Worm (Caenorhabditis elegans) whole organism, early embryonic: ENCODE data around the gene F58G1.7.

Source experiments
- ama-1 ChIP-seq: fragments of 150-350 bp; optimal IDR thresholded peaks from 2 replicates; lab custom pipeline; 2014
- ceh-36 ChIP-seq: sonication (generic microtip); optimal IDR thresholded peaks from 2 replicates; lab custom pipeline; 2016; ENCODE audit warnings: missing genetic modification characterization, inconsistent platforms, missing compliant biosample characterization
- flt-1 ChIP-seq: fragments of 200-800 bp; sonication (Bioruptor generic); IDR thresholded peaks from 2 replicates; pipeline ENCODE4 v1.3.6; 2022; ENCODE audit warnings: missing genetic modification characterization, missing compliant biosample characterization
- hmg-4 ChIP-seq: fragments of 200-800 bp; sonication (Bioruptor generic); optimal IDR thresholded peaks from 2 replicates; lab custom pipeline; 2018; ENCODE audit warnings: mild to moderate bottlenecking, missing genetic modification characterization, missing compliant biosample characterization
- hnd-1 ChIP-seq: sonication (generic microtip); optimal IDR thresholded peaks from 2 replicates; lab custom pipeline; 2016; ENCODE audit warnings: missing genetic modification characterization, missing compliant biosample characterization
- pes-1 ChIP-seq: fragments of 200-800 bp; sonication (Bioruptor generic); IDR thresholded peaks from 2 replicates; pipeline ENCODE4 v1.3.6; 2022; ENCODE audit warnings: missing genetic modification reagents, missing genetic modification characterization, missing compliant biosample characterization

DNA sequence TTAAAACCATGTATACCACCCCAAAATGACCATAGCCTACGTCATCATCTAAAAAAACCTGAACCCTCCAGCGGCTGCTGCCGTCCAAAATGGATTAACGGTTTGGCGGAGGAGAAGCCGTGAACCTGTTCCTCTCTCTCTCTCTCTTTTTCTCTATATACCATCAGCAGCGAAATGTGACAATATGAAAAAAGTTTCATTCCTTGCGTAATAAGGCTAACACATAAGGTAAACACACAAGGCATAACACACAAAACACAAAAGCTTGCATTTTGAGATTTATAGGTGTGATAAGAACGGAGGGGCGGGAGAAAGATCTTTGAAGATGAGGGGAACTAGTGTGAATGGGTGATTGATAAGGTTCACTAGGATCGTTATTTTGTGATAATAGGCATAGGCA is 13.2 kb upstream of the F58G1.7 start:
- TF ChIP-seq hmg-4 (no peak), ama-1 (no peak), ceh-36 (tag; lab: Kevin White, UChicago) (no peak), pes-1 (no peak), hnd-1 (no peak), flt-1 (GFP tag; lab: Robert Waterston, UW) (no peak)
